Worm (Caenorhabditis elegans) whole organism, L3 larva: ENCODE data around the gene R11G10.3.

Experiments used
- R02D3.7 ChIP-seq: fragments of 150-350 bp; optimal IDR thresholded peaks from 2 replicates; lab custom pipeline; 2014; ENCODE audit warnings: missing biosample characterization, missing genetic modification characterization
- aly-2 ChIP-seq: fragments of 150-350 bp; optimal IDR thresholded peaks from 2 replicates; lab custom pipeline; 2014; ENCODE audit warnings: missing biosample characterization, missing genetic modification characterization
- ceh-9 ChIP-seq: sonication (generic microtip); optimal IDR thresholded peaks from 2 replicates; lab custom pipeline; 2018; ENCODE audit warnings: missing biosample characterization, missing genetic modification characterization
- elt-2 ChIP-seq: sonication (generic microtip); optimal IDR thresholded peaks from 2 replicates; lab custom pipeline; 2016; ENCODE audit warnings: missing genetic modification reagents, mild to moderate bottlenecking, missing genetic modification characterization, missing compliant biosample characterization
- fkh-2 ChIP-seq: fragments of 150-350 bp; optimal IDR thresholded peaks from 2 replicates; lab custom pipeline; 2014; ENCODE audit warnings: missing biosample characterization, missing genetic modification reagents, missing genetic modification characterization
- hmg-11 ChIP-seq: sonication (generic microtip); optimal IDR thresholded peaks from 2 replicates; lab custom pipeline; 2016; ENCODE audit warnings: missing genetic modification characterization, missing compliant biosample characterization
- nhr-11 ChIP-seq: fragments of 150-350 bp; optimal IDR thresholded peaks from 2 replicates; lab custom pipeline; 2014; ENCODE audit warnings: missing biosample characterization, missing genetic modification characterization
- nhr-25 ChIP-seq: sonication (generic microtip); optimal IDR thresholded peaks from 2 replicates; lab custom pipeline; 2017; ENCODE audit warnings: missing biosample characterization, missing genetic modification characterization
- nhr-28 ChIP-seq: fragments of 150-350 bp; optimal IDR thresholded peaks from 2 replicates; lab custom pipeline; 2014; ENCODE audit warnings: missing biosample characterization, missing genetic modification characterization
- nhr-67 ChIP-seq: fragments of 150-350 bp; optimal IDR thresholded peaks from 2 replicates; lab custom pipeline; 2014; ENCODE audit warnings: missing biosample characterization, missing genetic modification characterization
- nhr-77 ChIP-seq: fragments of 150-350 bp; optimal IDR thresholded peaks from 2 replicates; lab custom pipeline; 2014; ENCODE audit warnings: missing biosample characterization, missing genetic modification characterization
- pha-4 ChIP-seq: fragments of 150-350 bp; optimal IDR thresholded peaks from 2 replicates; lab custom pipeline; 2014; ENCODE audit warnings: missing biosample characterization, missing genetic modification reagents, missing genetic modification characterization
- pqm-1 ChIP-seq: fragments of 150-350 bp; optimal IDR thresholded peaks from 2 replicates; lab custom pipeline; 2017; ENCODE audit warnings: missing biosample characterization, missing genetic modification characterization, inconsistent platforms
- sea-2 ChIP-seq: fragments of 150-350 bp; sonication (generic microtip); optimal IDR thresholded peaks from 4 replicates; lab custom pipeline; 2014; ENCODE audit warnings: missing biosample characterization, missing genetic modification reagents, missing genetic modification characterization
- skn-1 ChIP-seq: fragments of 150-350 bp; optimal IDR thresholded peaks from 2 replicates; lab custom pipeline; 2014; ENCODE audit warnings: missing biosample characterization, missing genetic modification characterization
- tbx-2 ChIP-seq: sonication (generic microtip); optimal IDR thresholded peaks from 2 replicates; lab custom pipeline; 2016; ENCODE audit warnings: mild to moderate bottlenecking, missing genetic modification characterization, missing compliant biosample characterization
- unc-62 ChIP-seq: fragments of 150-350 bp; sonication (generic microtip); optimal IDR thresholded peaks from 4 replicates; lab custom pipeline; 2014; ENCODE audit warnings: missing biosample characterization, missing genetic modification reagents, missing genetic modification characterization
- ztf-4 ChIP-seq: fragments of 150-350 bp; optimal IDR thresholded peaks from 2 replicates; lab custom pipeline; 2014; ENCODE audit warnings: missing biosample characterization, missing genetic modification characterization

R11G10.3 gene

ce11 chrV:13575866-13576265 lies 52.6 kb downstream of the R11G10.3 start:
- TF ChIP-seq pha-4 (tag; lab: Kevin White, UChicago) (peak; percentile 75), unc-62 (no peak), elt-2 (tag; lab: Kevin White, UChicago) (no peak), nhr-11 (tag; lab: Kevin White, UChicago) (no peak), nhr-67 (tag; lab: Kevin White, UChicago) (no peak)

- no peak for TF ChIP-seq sea-2 (GFP tag; lab: Kevin White, UChicago)
- peak; percentile 80 for TF ChIP-seq pqm-1 (tag; lab: Kevin White, UChicago)
- peak; percentile 86 for TF ChIP-seq pha-4 (tag; lab: Kevin White, UChicago)
- TF ChIP-seq skn-1 = no peak
- peak; percentile 71 for TF ChIP-seq elt-2 (tag; lab: Kevin White, UChicago)
- no peak for TF ChIP-seq R02D3.7 (tag; lab: Kevin White, UChicago)
These were observed 53.5 kb downstream of the R11G10.3 start for ce11 chrV:13576828-13577227.

- no peak for TF ChIP-seq aly-2 (tag; lab: Kevin White, UChicago)
- TF ChIP-seq ceh-9 = no peak
- no peak for TF ChIP-seq nhr-77 (tag; lab: Kevin White, UChicago)
- TF ChIP-seq nhr-28 = no peak
- no peak for TF ChIP-seq ztf-4 (tag; lab: Kevin White, UChicago)
- no peak for TF ChIP-seq hmg-11 (tag; lab: Kevin White, UChicago)
- no peak for TF ChIP-seq tbx-2 (tag; lab: Kevin White, UChicago)
- TF ChIP-seq nhr-25 (tag; lab: Kevin White, UChicago) = no peak
These were observed 54.2 kb downstream of the R11G10.3 start for ce11 chrV:13577463-13577862.

- TF ChIP-seq pha-4 (tag; lab: Kevin White, UChicago) (peak; percentile 52), elt-2 (tag; lab: Kevin White, UChicago) (peak; percentile 67), fkh-2 (tag; lab: Kevin White, UChicago) (no peak)
These were observed 55.3 kb downstream of the R11G10.3 start, which contains the start of gene C50B8.6 for ce11 chrV:13578637-13579036. C50B8.6 (plus strand) TSS chrV:13578972.
